Worm (Caenorhabditis elegans) whole organism, L1 larva: ENCODE results near the gene W02H3.1.

Experiments used
- ceh-82 ChIP-seq, 3 experiments: fragments of 150-350 bp in 1 of 3; sonication (generic microtip) in 2 of 3; optimal IDR thresholded peaks; 2 replicates each; lab custom pipeline; 2014 to 2017; ENCODE audit warnings: missing biosample characterization in 3 of 3, missing genetic modification characterization in 3 of 3
- skn-1 ChIP-seq: fragments of 150-350 bp; optimal IDR thresholded peaks from 2 replicates; lab custom pipeline; 2014; ENCODE audit warnings: missing biosample characterization, missing genetic modification characterization
- zag-1 ChIP-seq: fragments of 150-350 bp; optimal IDR thresholded peaks from 2 replicates; lab custom pipeline; 2014; ENCODE audit warnings: missing biosample characterization, missing genetic modification characterization

ce11 chrX:11095480-11095879 is 9.8 kb downstream of the W02H3.1 start:
- TF ChIP-seq zag-1 (no peak), ceh-82 (tag; optimal IDR thresholded peaks at IDR 0.05; lab: Kevin White, UChicago) (peak; percentile 56 to 78 (median 62)), skn-1 (tag; lab: Kevin White, UChicago) (peak; percentile 52)
